Worm (Caenorhabditis elegans) whole organism, early embryonic: ENCODE data around the gene K02H11.4.

Experiments
- ama-1 ChIP-seq: fragments of 150-350 bp; optimal IDR thresholded peaks from 2 replicates; lab custom pipeline; 2014
- hnd-1 ChIP-seq: sonication (generic microtip); optimal IDR thresholded peaks from 2 replicates; lab custom pipeline; 2016; ENCODE audit warnings: missing genetic modification characterization, missing compliant biosample characterization

DNA sequence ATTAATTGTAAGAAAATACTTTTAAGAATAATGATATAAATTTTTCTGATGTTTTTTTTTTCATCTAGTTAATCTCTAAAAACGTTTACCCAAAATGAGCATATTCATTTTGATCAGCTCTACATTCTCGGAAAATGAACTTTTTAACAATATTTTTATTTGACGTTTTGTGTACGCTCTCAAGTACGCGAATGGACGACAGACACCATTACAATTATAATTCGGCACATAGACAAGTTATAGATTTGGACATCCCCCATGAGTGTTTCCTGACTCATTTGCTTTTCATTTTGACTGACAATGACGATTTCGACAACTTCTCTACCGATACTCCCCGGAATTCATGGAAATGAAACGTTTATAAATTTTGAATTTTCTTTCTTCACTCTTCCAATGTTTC, 31.9 kb downstream of the K02H11.4 start, which contains the start of gene sru-27:
- TF ChIP-seq ama-1, result no peak
- TF ChIP-seq hnd-1 (tag; lab: Kevin White, UChicago), result no peak
